Worm (Caenorhabditis elegans): Measurements from ENCODE around the gene col-132.

DNA sequence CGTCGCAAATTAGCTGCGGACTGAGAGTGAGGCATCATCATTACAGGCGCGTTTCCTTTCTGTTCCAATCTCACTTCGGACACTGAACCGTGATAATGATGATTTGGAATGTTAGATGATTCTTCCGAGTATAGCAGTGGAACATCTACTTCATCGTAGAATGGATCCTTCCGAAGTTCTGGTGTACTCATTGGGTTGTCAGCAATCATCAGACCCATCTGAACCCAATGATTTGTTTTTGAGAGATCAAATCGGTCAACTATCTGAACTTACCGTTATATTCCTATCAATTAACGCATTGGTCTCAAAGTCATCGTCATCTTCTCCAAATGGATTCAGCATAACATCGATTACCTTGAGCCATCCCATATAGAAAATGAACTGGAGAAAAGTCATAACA lies 17.6 kb upstream of the col-132 start:
- TF ChIP-seq ztf-29 (GFP tag; IDR thresholded peaks at IDR 0.05) (no peak), flt-1 (GFP tag; IDR thresholded peaks at IDR 0.05) (no peak), tab-1 (GFP tag; IDR thresholded peaks at IDR 0.05) (no peak)
